Worm (Caenorhabditis elegans): ENCODE data around the gene him-3.

The him-3 gene

ce11 chrIV:6972427-6972826 is 4.9 kb upstream of the him-3 start, which contains the start of gene nhr-249:
Gene nhr-249, minus strand, starts transcription at chrIV:6972527.
- TF ChIP-seq jun-1 (tag; optimal IDR thresholded peaks at IDR 0.05) = no peak

ce11 chrIV:6974162-6974938 is 3.0 kb upstream of the him-3 start:
- no peak for TF ChIP-seq egl-5 (tag; optimal IDR thresholded peaks at IDR 0.05)
- TF ChIP-seq nhr-67 (tag; optimal IDR thresholded peaks at IDR 0.05) = no peak
- TF ChIP-seq fos-1 (tag; optimal IDR thresholded peaks at IDR 0.05) = no peak
- TF ChIP-seq pqm-1 (tag; optimal IDR thresholded peaks at IDR 0.05) = no peak
- no peak for TF ChIP-seq aly-2 (tag; optimal IDR thresholded peaks at IDR 0.05)
- no peak for TF ChIP-seq nhr-12 (tag; optimal IDR thresholded peaks at IDR 0.05)
- no peak for TF ChIP-seq elt-1 (tag; optimal IDR thresholded peaks at IDR 0.05)
- TF ChIP-seq nfya-1 (tag; optimal IDR thresholded peaks at IDR 0.05; ENCODE audit: insufficient read depth) = no peak
- no peak for TF ChIP-seq nhr-28 (tag; optimal IDR thresholded peaks at IDR 0.05)
- TF ChIP-seq ama-1 (optimal IDR thresholded peaks at IDR 0.05) = no peak
- TF ChIP-seq egl-27 (tag; optimal IDR thresholded peaks at IDR 0.05) = no peak

- TF ChIP-seq snpc-4 (tag; optimal IDR thresholded peaks at IDR 0.05) (no peak), elt-2 (tag; optimal IDR thresholded peaks at IDR 0.05) (no peak), nhr-67 (tag; optimal IDR thresholded peaks at IDR 0.05) (no peak), ceh-16 (tag; optimal IDR thresholded peaks at IDR 0.05) (no peak), R02D3.7 (tag; optimal IDR thresholded peaks at IDR 0.05) (no peak), daf-12 (tag; optimal IDR thresholded peaks at IDR 0.05) (no peak), nhr-12 (tag; optimal IDR thresholded peaks at IDR 0.05) (no peak), tbx-2 (tag; optimal IDR thresholded peaks at IDR 0.05) (no peak), lin-15B (tag; optimal IDR thresholded peaks at IDR 0.05) (no peak), hmg-11 (tag; optimal IDR thresholded peaks at IDR 0.05) (no peak), jun-1 (tag; optimal IDR thresholded peaks at IDR 0.05) (no peak), nhr-77 (tag; optimal IDR thresholded peaks at IDR 0.05) (no peak), unc-39 (tag; optimal IDR thresholded peaks at IDR 0.05) (no peak), mdl-1 (tag; optimal IDR thresholded peaks at IDR 0.05) (no peak), ama-1 (optimal IDR thresholded peaks at IDR 0.05) (no peak), nhr-237 (tag; optimal IDR thresholded peaks at IDR 0.05) (no peak), eor-1 (tag; optimal IDR thresholded peaks at IDR 0.05) (no peak)
Observed at ce11 chrIV:6978625-6979024, 1.3 kb downstream of the him-3 start.

DNA sequence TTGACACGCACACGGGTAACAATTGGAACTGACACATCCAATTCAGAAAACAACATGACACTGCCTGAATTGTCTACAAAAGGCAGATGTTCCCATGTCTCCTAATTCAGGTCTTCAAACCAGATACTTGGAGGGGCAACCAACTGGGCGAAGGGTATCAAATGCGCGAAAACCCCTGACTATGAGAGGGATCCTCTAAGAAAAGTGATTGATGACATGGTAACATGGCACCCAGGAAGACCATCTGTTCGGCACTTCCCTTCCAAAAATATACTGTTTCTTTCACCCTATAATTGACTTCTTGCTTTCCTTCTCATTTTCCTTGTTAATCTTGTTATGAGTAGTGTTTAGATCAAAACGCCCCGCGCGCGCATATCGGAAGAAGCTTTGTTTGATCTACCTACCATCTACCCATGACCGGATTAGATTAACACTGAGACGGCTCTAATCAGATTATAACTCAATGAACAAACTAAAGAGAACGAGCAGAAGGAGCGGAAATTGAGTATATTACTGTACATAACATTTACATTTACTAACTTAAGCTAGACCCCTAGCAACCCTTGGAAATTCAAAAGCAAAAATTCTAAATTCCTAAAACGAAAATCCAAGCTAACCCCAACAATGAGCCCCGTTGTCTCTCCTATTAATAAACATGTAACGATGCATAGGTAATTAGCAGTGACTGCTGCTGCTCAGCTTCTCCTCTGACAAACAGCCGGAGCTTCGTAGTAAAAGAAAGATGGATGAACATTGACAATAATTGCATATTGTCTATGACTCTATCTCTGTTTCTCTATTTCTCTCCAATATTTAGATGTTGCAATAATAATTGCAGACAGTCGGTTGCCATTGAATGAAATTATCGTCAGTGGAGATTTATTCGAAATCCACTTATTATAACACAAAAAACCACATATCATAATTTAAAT is 7.4 kb downstream of the him-3 start:
- TF ChIP-seq nhr-25 (tag; optimal IDR thresholded peaks at IDR 0.05) = no peak
- no peak for TF ChIP-seq mml-1 (tag; optimal IDR thresholded peaks at IDR 0.05)
- TF ChIP-seq skn-1 (tag; optimal IDR thresholded peaks at IDR 0.05) = no peak
- no peak for TF ChIP-seq snpc-4 (tag; optimal IDR thresholded peaks at IDR 0.05)
- TF ChIP-seq pha-4 (tag; optimal IDR thresholded peaks at IDR 0.05) = no peak
- TF ChIP-seq fos-1 (tag; optimal IDR thresholded peaks at IDR 0.05) = no peak
- no peak for TF ChIP-seq sea-2 (GFP tag; optimal IDR thresholded peaks at IDR 0.05)
- TF ChIP-seq ama-1 (optimal IDR thresholded peaks at IDR 0.05) = no peak
- TF ChIP-seq nhr-237 (tag; optimal IDR thresholded peaks at IDR 0.05) = no peak
- no peak for TF ChIP-seq fkh-2 (tag; optimal IDR thresholded peaks at IDR 0.05)
- TF ChIP-seq egl-27 (tag; optimal IDR thresholded peaks at IDR 0.05) = no peak
- no peak for TF ChIP-seq unc-39 (tag; optimal IDR thresholded peaks at IDR 0.05)

- no peak for TF ChIP-seq R02D3.7 (tag; optimal IDR thresholded peaks at IDR 0.05)
- no peak for TF ChIP-seq ceh-82 (tag; optimal IDR thresholded peaks at IDR 0.05)
- TF ChIP-seq elt-2 (tag; optimal IDR thresholded peaks at IDR 0.05) = no peak
- no peak for TF ChIP-seq nhr-28 (tag; optimal IDR thresholded peaks at IDR 0.05)
- no peak for TF ChIP-seq nhr-23 (tag; optimal IDR thresholded peaks at IDR 0.05)
- no peak for TF ChIP-seq aly-2 (tag; optimal IDR thresholded peaks at IDR 0.05)
- no peak for TF ChIP-seq zag-1 (tag; optimal IDR thresholded peaks at IDR 0.05)
- TF ChIP-seq unc-39 (tag; optimal IDR thresholded peaks at IDR 0.05) = no peak
- TF ChIP-seq lsy-12 (tag; optimal IDR thresholded peaks at IDR 0.05) = no peak
- no peak for TF ChIP-seq mdl-1 (tag; optimal IDR thresholded peaks at IDR 0.05)
- no peak for TF ChIP-seq elt-1 (tag; optimal IDR thresholded peaks at IDR 0.05)
Observed at ce11 chrIV:6986835-6987234, 9.5 kb downstream of the him-3 start, which contains the start of gene prkl-1. Gene prkl-1, minus strand, starts transcription at chrIV:6986935.

All from whole organism, L3 larva.